Fruit fly (Drosophila melanogaster) whole organism, embryonic: ENCODE results near the gene Atg6.

Experiments
- Dll ChIP-seq: fragments of 200-800 bp; sonication (Bioruptor generic); IDR thresholded peaks from 4 replicates; pipeline ENCODE4 v1.3.6; 2022; ENCODE audit warnings: missing biosample characterization, missing genetic modification characterization; ENCODE audit not compliant: partially characterized antibody
- ewg ChIP-seq: fragments of 200-800 bp; sonication (Bioruptor generic); optimal IDR thresholded peaks from 3 replicates; lab custom pipeline; 2017; ENCODE audit warnings: mild to moderate bottlenecking, missing biosample characterization, missing genetic modification reagents, missing genetic modification characterization
- exex ChIP-seq: fragments of 200-800 bp; sonication (Bioruptor generic); optimal IDR thresholded peaks from 4 replicates; lab custom pipeline; 2018; ENCODE audit warnings: missing biosample characterization, mild to moderate bottlenecking, missing genetic modification characterization, moderate library complexity

DNA sequence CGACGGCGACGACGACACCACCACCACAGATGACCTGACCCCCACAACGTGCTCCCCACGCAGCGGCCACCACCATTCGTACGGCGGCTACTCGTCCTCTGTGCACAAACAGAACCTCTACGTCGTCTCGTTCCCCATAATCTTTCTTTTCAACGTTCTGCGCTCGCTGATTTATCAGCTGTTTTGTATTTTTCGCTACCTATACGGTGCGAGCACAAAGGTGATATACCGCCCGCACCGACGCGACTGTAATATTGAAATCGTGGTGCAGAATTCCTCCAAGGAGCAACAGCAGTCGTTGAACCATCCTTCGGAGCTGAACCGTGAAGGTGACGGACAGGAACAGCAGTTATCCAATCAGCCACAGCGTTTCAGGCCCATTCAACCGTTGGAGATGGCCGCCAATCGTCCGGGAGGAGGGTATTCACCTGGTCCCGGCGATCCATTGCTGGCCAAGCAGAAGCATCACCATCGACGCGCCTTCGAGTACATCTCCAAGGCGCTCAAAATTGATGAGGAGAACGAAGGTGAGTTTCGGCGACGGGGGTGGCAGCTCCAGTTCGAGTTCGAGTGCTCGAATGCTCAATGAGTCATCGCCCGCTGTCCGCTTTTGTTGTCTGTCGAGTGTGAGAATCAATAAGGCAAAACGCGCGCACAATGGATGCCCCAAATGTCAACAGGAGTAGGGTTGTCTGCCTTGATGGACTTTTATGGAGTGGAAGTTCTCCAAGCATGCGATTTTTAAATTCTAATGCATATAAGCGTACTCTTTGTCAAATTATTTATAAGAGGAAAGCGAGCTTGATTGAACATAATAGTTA is 11.6 kb downstream of the Atg6 start, which contains the start of gene Miro:
- TF ChIP-seq exex = no peak
- TF ChIP-seq Dll = no peak
- no peak for TF ChIP-seq ewg (GFP tag; lab: Kevin White, UChicago)
